Worm (Caenorhabditis elegans) whole organism, L4/young adult: ENCODE results near the gene C15H11.11.

Source experiments
- dao-5 ChIP-seq: sonication (generic microtip); optimal IDR thresholded peaks from 2 replicates; lab custom pipeline; 2016; ENCODE audit warnings: missing genotype, missing genetic modification characterization, moderate library complexity, missing compliant biosample characterization
- him-1 ChIP-seq: sonication (generic microtip); optimal IDR thresholded peaks from 2 replicates; lab custom pipeline; 2016; ENCODE audit warnings: missing genotype, missing genetic modification reagents, missing genetic modification characterization, missing compliant biosample characterization

DNA sequence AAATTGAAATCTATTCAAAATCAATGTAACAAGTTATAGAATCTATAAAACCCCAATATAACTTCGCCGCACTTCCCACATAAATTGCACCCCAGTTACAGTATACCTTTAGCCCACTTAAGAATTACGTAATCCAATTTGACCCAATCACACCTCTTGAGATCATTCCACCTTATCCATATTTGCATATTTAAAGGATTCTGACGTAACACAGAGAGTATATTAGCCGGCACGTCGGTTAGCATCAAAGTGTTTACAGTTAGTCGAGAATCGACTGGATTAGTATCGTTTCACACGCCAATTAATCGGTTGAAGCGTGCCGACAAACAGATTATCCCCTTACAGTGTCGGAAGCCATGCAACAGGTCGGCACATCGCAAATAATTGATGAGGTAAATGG lies 18.3 kb downstream of the C15H11.11 start:
- TF ChIP-seq him-1: no peak
- TF ChIP-seq dao-5: no peak
